Worm (Caenorhabditis elegans) whole organism, midembryonic: Measurements from ENCODE around the gene fbxa-116.

Source experiments
- cog-1 ChIP-seq: sonication (generic microtip); optimal IDR thresholded peaks from 2 replicates; lab custom pipeline; 2016; ENCODE audit warnings: missing genetic modification characterization, missing compliant biosample characterization
- flt-1 ChIP-seq: fragments of 200-800 bp; sonication (Bioruptor generic); IDR thresholded peaks from 2 replicates; pipeline ENCODE4 v1.3.6; 2022; ENCODE audit warnings: missing genetic modification characterization, missing compliant biosample characterization
- klf-2 ChIP-seq: fragments of 200-800 bp; sonication (Bioruptor generic); conservative IDR thresholded peaks from 2 replicates; pipeline ENCODE4 v1.3.6; 2022; ENCODE audit warnings: missing genetic modification reagents, missing genetic modification characterization, missing compliant biosample characterization
- med-1 ChIP-seq: sonication (generic microtip); optimal IDR thresholded peaks from 2 replicates; lab custom pipeline; 2017; ENCODE audit warnings: missing genetic modification characterization, mild to moderate bottlenecking, missing compliant biosample characterization, antibody characterized with exemption, missing genetic modification reagents; ENCODE audit not compliant: insufficient read depth
- ztf-29 ChIP-seq: fragments of 200-800 bp; sonication (Bioruptor generic); IDR thresholded peaks from 2 replicates; pipeline ENCODE4 v1.3.6; 2022; ENCODE audit warnings: missing genetic modification reagents, missing genetic modification characterization, missing compliant biosample characterization

ce11 chrV:20147662-20148245 is 40.9 kb downstream of the fbxa-116 start, which contains the start of gene Y113G7A.13:
- TF ChIP-seq cog-1 (tag; lab: Kevin White, UChicago): no peak
- no peak for TF ChIP-seq flt-1
- no peak for TF ChIP-seq med-1 (GFP tag; lab: Kevin White, UChicago)
- TF ChIP-seq klf-2 (GFP tag; lab: Robert Waterston, UW): no peak
- TF ChIP-seq ztf-29 (GFP tag; lab: Robert Waterston, UW): no peak
